Fruit fly (Drosophila melanogaster) whole organism, prepupa: Measurements from ENCODE around the gene nanos.
A peak's percentile ranks its signal among the peaks of the same experiment; 100 is the strongest.

Experiments
- CG10631 ChIP-seq: fragments of 200-800 bp; sonication (Bioruptor generic); optimal IDR thresholded peaks from 2 replicates; lab custom pipeline; 2016; ENCODE audit warnings: missing biosample characterization, missing genetic modification characterization
- CG10669 ChIP-seq: fragments of 200-800 bp; sonication (Bioruptor generic); optimal IDR thresholded peaks from 3 replicates; lab custom pipeline; 2018; ENCODE audit warnings: missing biosample characterization, mild to moderate bottlenecking, missing genetic modification characterization, moderate library complexity
- CG11762 ChIP-seq: fragments of 200-800 bp; sonication (Bioruptor generic); optimal IDR thresholded peaks from 3 replicates; lab custom pipeline; 2016; ENCODE audit warnings: missing biosample characterization, missing genetic modification characterization; ENCODE audit not compliant: insufficient read depth
- CG15336 ChIP-seq: fragments of 200-800 bp; sonication (Bioruptor generic); IDR thresholded peaks from 2 replicates; pipeline ENCODE4 v1.3.6; 2022; ENCODE audit warnings: missing biosample characterization, missing genetic modification characterization
- CG1621 ChIP-seq: fragments of 200-800 bp; sonication (Bioruptor generic); optimal IDR thresholded peaks from 3 replicates; lab custom pipeline; 2018; ENCODE audit warnings: missing biosample characterization, mild to moderate bottlenecking, missing genetic modification characterization
- CG16779 ChIP-seq: fragments of 200-800 bp; sonication (Bioruptor generic); optimal IDR thresholded peaks from 3 replicates; lab custom pipeline; 2017; ENCODE audit warnings: missing biosample characterization, mild to moderate bottlenecking, missing genetic modification characterization
- CG3032 ChIP-seq: fragments of 200-800 bp; optimal IDR thresholded peaks from 2 replicates; lab custom pipeline; 2019; ENCODE audit warnings: missing biosample characterization, mild to moderate bottlenecking, missing genetic modification characterization, moderate library complexity
- CG32006 ChIP-seq: fragments of 200-800 bp; sonication (Bioruptor generic); optimal IDR thresholded peaks from 3 replicates; lab custom pipeline; 2017; ENCODE audit warnings: missing biosample characterization, mild to moderate bottlenecking, missing genetic modification characterization
- CG3919 ChIP-seq: fragments of 200-800 bp; sonication (Bioruptor generic); optimal IDR thresholded peaks from 3 replicates; lab custom pipeline; 2016; ENCODE audit warnings: missing biosample characterization, missing genetic modification characterization
- CG4318 ChIP-seq: fragments of 200-800 bp; sonication (Bioruptor generic); optimal IDR thresholded peaks from 3 replicates; lab custom pipeline; 2017; ENCODE audit warnings: missing biosample characterization, mild to moderate bottlenecking, missing genetic modification characterization
- CG6163 ChIP-seq: fragments of 200-800 bp; sonication (Bioruptor generic); IDR thresholded peaks from 3 replicates; pipeline ENCODE4 v1.3.6; 2022; ENCODE audit warnings: missing biosample characterization, missing genetic modification characterization
- CG6808 ChIP-seq: fragments of 200-800 bp; sonication (Bioruptor generic); optimal IDR thresholded peaks from 3 replicates; lab custom pipeline; 2017; ENCODE audit warnings: missing biosample characterization, missing genetic modification characterization, mild to moderate bottlenecking, moderate library complexity, missing genetic modification reagents
- CG6854 ChIP-seq: fragments of 200-800 bp; sonication (Bioruptor generic); optimal IDR thresholded peaks from 2 replicates; lab custom pipeline; 2017; ENCODE audit warnings: missing biosample characterization, mild to moderate bottlenecking, missing genetic modification characterization
- CG7368 ChIP-seq: fragments of 200-800 bp; sonication (Bioruptor generic); optimal IDR thresholded peaks from 3 replicates; lab custom pipeline; 2016; ENCODE audit warnings: missing biosample characterization, missing genetic modification characterization
- CG8119 ChIP-seq: fragments of 200-800 bp; sonication (Bioruptor generic); IDR thresholded peaks from 3 replicates; pipeline ENCODE4 v1.3.6; 2022; ENCODE audit warnings: missing biosample characterization, missing genetic modification characterization
- CG8632 ChIP-seq: fragments of 200-800 bp; sonication (Bioruptor generic); optimal IDR thresholded peaks from 3 replicates; lab custom pipeline; 2016; ENCODE audit warnings: missing biosample characterization, missing genetic modification characterization
- Eip75B ChIP-seq: fragments of 200-800 bp; sonication (Bioruptor generic); optimal IDR thresholded peaks from 3 replicates; lab custom pipeline; 2016; ENCODE audit warnings: missing biosample characterization, missing genetic modification characterization
- Eip78C ChIP-seq: fragments of 200-800 bp; sonication (Bioruptor generic); peaks from one replicate; lab custom pipeline; 2016; ENCODE audit warnings: missing biosample characterization, missing genetic modification characterization
- Eip93F ChIP-seq: fragments of 200-800 bp; sonication (Bioruptor generic); optimal IDR thresholded peaks from 2 replicates; lab custom pipeline; 2016; ENCODE audit warnings: missing biosample characterization, mild to moderate bottlenecking, missing genetic modification characterization
- Ets96B ChIP-seq: fragments of 200-800 bp; optimal IDR thresholded peaks from 2 replicates; lab custom pipeline; 2019; ENCODE audit warnings: missing biosample characterization, mild to moderate bottlenecking, missing genetic modification characterization, moderate library complexity
- Hr38 ChIP-seq: sonication (Bioruptor generic); optimal IDR thresholded peaks from 2 replicates; lab custom pipeline; 2016; ENCODE audit warnings: missing biosample characterization, missing genetic modification characterization
- Hr39 ChIP-seq: fragments of 200-800 bp; sonication (Bioruptor generic); optimal IDR thresholded peaks from 2 replicates; lab custom pipeline; 2016; ENCODE audit warnings: missing biosample characterization, missing genetic modification characterization
- Hr4 ChIP-seq: fragments of 200-800 bp; sonication (Bioruptor generic); optimal IDR thresholded peaks from 3 replicates; lab custom pipeline; 2016; ENCODE audit warnings: missing biosample characterization, missing genetic modification characterization
- Lpt ChIP-seq: fragments of 200-800 bp; sonication (Bioruptor generic); optimal IDR thresholded peaks from 3 replicates; lab custom pipeline; 2016; ENCODE audit warnings: missing biosample characterization, missing genetic modification characterization
- Met ChIP-seq: fragments of 200-800 bp; sonication (Bioruptor generic); optimal IDR thresholded peaks from 3 replicates; lab custom pipeline; 2016; ENCODE audit warnings: missing biosample characterization, missing genetic modification characterization
- OdsH ChIP-seq: fragments of 200-800 bp; sonication (Bioruptor generic); optimal IDR thresholded peaks from 3 replicates; lab custom pipeline; 2016; ENCODE audit warnings: missing biosample characterization, missing genetic modification characterization
- Smox ChIP-seq: fragments of 200-800 bp; sonication (Bioruptor generic); optimal IDR thresholded peaks from 3 replicates; lab custom pipeline; 2016; ENCODE audit warnings: missing biosample characterization, missing genetic modification characterization
- Sox102F ChIP-seq: fragments of 200-800 bp; sonication (Bioruptor generic); optimal IDR thresholded peaks from 2 replicates; lab custom pipeline; 2016; ENCODE audit warnings: missing biosample characterization, mild to moderate bottlenecking, missing genetic modification characterization
- Sox14 ChIP-seq: fragments of 200-800 bp; sonication (Bioruptor generic); optimal IDR thresholded peaks from 3 replicates; lab custom pipeline; 2016; ENCODE audit warnings: missing biosample characterization, missing genetic modification characterization
- Sox15 ChIP-seq: fragments of 200-800 bp; sonication (Bioruptor generic); optimal IDR thresholded peaks from 3 replicates; lab custom pipeline; 2016; ENCODE audit warnings: missing biosample characterization, missing genetic modification characterization
- achi ChIP-seq: fragments of 200-800 bp; sonication (Bioruptor generic); optimal IDR thresholded peaks from 3 replicates; lab custom pipeline; 2016; ENCODE audit warnings: missing biosample characterization, missing genetic modification characterization
- acj6 ChIP-seq: fragments of 200-800 bp; sonication (Bioruptor generic); optimal IDR thresholded peaks from 3 replicates; lab custom pipeline; 2016; ENCODE audit warnings: missing biosample characterization, missing genetic modification characterization
- cyc ChIP-seq: fragments of 200-800 bp; sonication (Bioruptor generic); optimal IDR thresholded peaks from 3 replicates; lab custom pipeline; 2016; ENCODE audit warnings: missing biosample characterization, missing genetic modification characterization
- dac ChIP-seq: fragments of 200-800 bp; sonication (Bioruptor generic); optimal IDR thresholded peaks from 2 replicates; lab custom pipeline; 2017; ENCODE audit warnings: missing biosample characterization, mild to moderate bottlenecking, missing genetic modification characterization
- dsx ChIP-seq: fragments of 200-800 bp; optimal IDR thresholded peaks from 3 replicates; lab custom pipeline; 2019; ENCODE audit warnings: missing biosample characterization, mild to moderate bottlenecking, missing genetic modification characterization, moderate library complexity; ENCODE audit not compliant: poor library complexity, severe bottlenecking
- eg ChIP-seq: fragments of 200-800 bp; sonication (Bioruptor generic); IDR thresholded peaks from 3 replicates; pipeline ENCODE4 v1.3.6; 2022; ENCODE audit warnings: missing biosample characterization, missing genetic modification characterization
- esn ChIP-seq: fragments of 200-800 bp; sonication (Bioruptor generic); optimal IDR thresholded peaks from 2 replicates; lab custom pipeline; 2016; ENCODE audit warnings: missing biosample characterization, mild to moderate bottlenecking, missing genetic modification characterization, moderate library complexity
- fkh ChIP-seq: fragments of 200-800 bp; sonication (Bioruptor generic); optimal IDR thresholded peaks from 3 replicates; lab custom pipeline; 2017; ENCODE audit warnings: missing biosample characterization, mild to moderate bottlenecking, missing genetic modification characterization, moderate library complexity
- net ChIP-seq: fragments of 200-800 bp; sonication (Bioruptor generic); optimal IDR thresholded peaks from 3 replicates; lab custom pipeline; 2016; ENCODE audit warnings: missing biosample characterization, missing genetic modification characterization
- pdm3 ChIP-seq: fragments of 200-800 bp; sonication (Bioruptor generic); optimal IDR thresholded peaks from 3 replicates; lab custom pipeline; 2016; ENCODE audit warnings: missing biosample characterization, missing genetic modification characterization
- ss ChIP-seq, 2 experiments: fragments of 200-800 bp; sonication (Bioruptor generic); optimal IDR thresholded peaks; 2 replicates in 1 of 2; 3 replicates in 1 of 2; lab custom pipeline; 2017 to 2018; ENCODE audit warnings: mild to moderate bottlenecking in 2 of 2, missing biosample characterization in 2 of 2, missing genetic modification characterization in 2 of 2, moderate library complexity in 1 of 2
- svp ChIP-seq: fragments of 200-800 bp; sonication (Bioruptor generic); peaks from one replicate; lab custom pipeline; 2016; ENCODE audit warnings: missing biosample characterization, missing genetic modification characterization
- topi ChIP-seq: fragments of 200-800 bp; sonication (Bioruptor generic); optimal IDR thresholded peaks from 3 replicates; lab custom pipeline; 2016; ENCODE audit warnings: missing biosample characterization, missing genetic modification characterization
- vri ChIP-seq: fragments of 200-800 bp; sonication (Bioruptor generic); optimal IDR thresholded peaks from 3 replicates; lab custom pipeline; 2016; ENCODE audit warnings: missing biosample characterization, mild to moderate bottlenecking, missing genetic modification characterization

Gene nanos

DNA sequence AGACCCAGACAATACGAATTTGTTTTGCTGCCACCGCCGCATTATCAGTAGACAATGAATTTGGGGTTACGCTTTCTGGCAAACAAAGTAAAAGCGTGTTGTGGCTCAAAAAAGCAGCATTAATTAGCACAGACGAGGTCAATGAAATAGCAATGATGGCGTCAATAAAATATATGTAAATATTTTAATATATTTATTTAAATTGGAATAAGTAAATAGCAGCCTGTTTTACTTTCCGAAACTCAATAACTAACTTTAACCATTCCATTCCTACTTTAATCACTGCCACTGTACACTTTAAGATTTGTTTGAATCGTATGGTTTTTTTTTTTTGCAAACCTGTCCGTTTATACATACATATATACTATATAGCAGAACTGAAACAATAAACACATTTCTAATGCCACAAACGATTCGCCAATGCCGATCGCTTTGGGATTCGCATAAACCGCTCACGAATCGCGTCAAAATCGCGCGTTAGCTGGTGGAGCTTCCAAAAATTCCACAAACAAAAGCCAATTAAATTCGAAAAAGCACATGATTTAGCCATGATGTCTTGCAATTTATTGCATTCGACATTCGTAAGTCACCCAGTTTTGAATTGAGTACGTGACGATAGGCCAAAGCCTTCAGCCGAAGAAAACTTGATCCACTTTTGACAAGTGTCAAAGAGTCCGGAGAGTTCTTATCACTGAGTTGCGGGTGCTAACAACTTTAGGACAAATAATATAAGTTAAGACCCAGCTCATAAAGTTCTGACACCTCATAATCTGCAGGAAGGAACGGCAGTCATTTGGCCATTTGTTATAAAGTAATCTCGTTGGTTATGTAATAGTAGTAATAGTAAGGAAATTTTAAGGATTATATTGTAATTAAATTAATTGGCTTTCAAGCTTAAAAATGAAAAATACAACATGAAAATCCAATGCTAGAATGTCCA is 4.9 kb upstream of the nanos start (continued):
- no peak for TF ChIP-seq Sox14 (GFP tag; lab: Kevin White, UChicago)
- TF ChIP-seq Lpt (GFP tag; lab: Kevin White, UChicago): no peak
- peak; percentile 7 for TF ChIP-seq Smox
- no peak for TF ChIP-seq dsx
- no peak for TF ChIP-seq CG4318 (GFP tag; lab: Kevin White, UChicago)
- no peak for TF ChIP-seq acj6 (GFP tag; lab: Kevin White, UChicago)
- TF ChIP-seq CG8119 (GFP tag; lab: Robert Waterston, UW): peak; percentile 44; the same call in 2 of the 3 replicates
- TF ChIP-seq CG11762 (GFP tag; lab: Kevin White, UChicago): no peak
- peak; percentile 14 for TF ChIP-seq OdsH (GFP tag; lab: Kevin White, UChicago)

DNA sequence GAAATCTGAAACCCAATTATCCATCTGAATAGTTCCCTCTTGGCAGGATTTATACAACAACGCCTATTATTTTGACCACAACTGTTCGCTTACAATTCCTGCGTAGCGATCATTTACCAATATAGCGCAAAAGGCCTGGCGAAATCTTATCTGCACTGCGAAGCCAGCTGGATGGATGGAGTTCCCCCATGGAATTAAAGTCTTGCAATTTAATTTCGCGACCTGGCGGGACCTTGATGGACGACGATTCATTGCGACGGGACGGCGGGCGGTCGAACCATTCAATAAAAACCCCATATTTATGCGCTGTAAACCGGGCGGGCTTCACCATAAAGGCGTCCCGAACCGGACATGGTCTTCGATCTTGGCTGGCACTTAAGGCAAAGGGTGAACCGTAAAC is 4.2 kb upstream of the nanos start:
- peak; percentile 13 for TF ChIP-seq CG10669 (GFP tag; lab: Kevin White, UChicago)
- TF ChIP-seq Eip75B (GFP tag; lab: Kevin White, UChicago): peak; percentile 27
- TF ChIP-seq CG6163: peak; percentile 56; the same call in 1 of the 3 replicates
- peak; percentile 26 for TF ChIP-seq Ets96B (tag; lab: Kevin White, UChicago)
- peak; percentile 33 for TF ChIP-seq Hr4 (GFP tag; lab: Kevin White, UChicago)
- no peak for TF ChIP-seq ss (GFP tag; optimal IDR thresholded peaks at IDR 0.05; lab: Kevin White, UChicago)
- no peak for TF ChIP-seq fkh (GFP tag; lab: Kevin White, UChicago)
- peak; percentile 21 for TF ChIP-seq Hr39 (GFP tag; lab: Kevin White, UChicago)
- TF ChIP-seq CG1621 (tag; lab: Kevin White, UChicago): peak; percentile 2
- peak; percentile 33 for TF ChIP-seq CG6808 (GFP tag; lab: Kevin White, UChicago)
- TF ChIP-seq topi (GFP tag; lab: Kevin White, UChicago): peak; percentile 23
- TF ChIP-seq esn (GFP tag; lab: Kevin White, UChicago): peak; percentile 27
- TF ChIP-seq Eip93F (GFP tag; lab: Kevin White, UChicago): no peak
- TF ChIP-seq CG3032 (tag; lab: Kevin White, UChicago): peak; percentile 8
- peak; percentile 31 for TF ChIP-seq CG7368 (GFP tag; lab: Kevin White, UChicago)
- TF ChIP-seq CG11762 (GFP tag; lab: Kevin White, UChicago): no peak
- TF ChIP-seq CG10631 (GFP tag; lab: Kevin White, UChicago): no peak
- peak; percentile 25 for TF ChIP-seq CG32006 (GFP tag; lab: Kevin White, UChicago)
- no peak for TF ChIP-seq dac

dm6 chr3R:19153502-19153983 is 3.5 kb upstream of the nanos start, which contains the start of gene CG5835:
CG5835 (minus strand) TSS chr3R:19153686.
- peak; percentile 53; the same call in 1 of the 2 replicates for TF ChIP-seq CG15336 (GFP tag; lab: Robert Waterston, UW)
- peak; percentile 44 for TF ChIP-seq Hr4 (GFP tag; lab: Kevin White, UChicago)
- peak; percentile 65 for TF ChIP-seq vri (GFP tag; lab: Kevin White, UChicago)
- no peak for TF ChIP-seq CG16779 (tag; lab: Kevin White, UChicago)
- peak; percentile 43 for TF ChIP-seq pdm3 (GFP tag; lab: Kevin White, UChicago)
- peak; percentile 43 for TF ChIP-seq OdsH (GFP tag; lab: Kevin White, UChicago)
- peak; percentile 18 for TF ChIP-seq Hr39 (GFP tag; lab: Kevin White, UChicago)
- no peak for TF ChIP-seq cyc
- peak; percentile 60 for TF ChIP-seq esn (GFP tag; lab: Kevin White, UChicago)
- TF ChIP-seq CG3032 (tag; lab: Kevin White, UChicago): no peak
- TF ChIP-seq svp (GFP tag; lab: Kevin White, UChicago): peak; percentile 67
- 0 out of 3 replicates have a peak, but pooled peaks have one; percentile 34 for TF ChIP-seq eg (GFP tag; lab: Robert Waterston, UW)
- TF ChIP-seq CG8632 (GFP tag; lab: Kevin White, UChicago): peak; percentile 24
- peak; percentile 70 for TF ChIP-seq CG6854 (GFP tag; lab: Kevin White, UChicago)
- TF ChIP-seq Hr38 (GFP tag; lab: Kevin White, UChicago): no peak
- TF ChIP-seq CG10631 (GFP tag; lab: Kevin White, UChicago): peak; percentile 36
- TF ChIP-seq Eip78C: peak; percentile 64
- peak; percentile 28 for TF ChIP-seq Eip75B (GFP tag; lab: Kevin White, UChicago)
- peak; percentile 10 for TF ChIP-seq acj6 (GFP tag; lab: Kevin White, UChicago)
- peak; percentile 42 for TF ChIP-seq Met (GFP tag; lab: Kevin White, UChicago)
- TF ChIP-seq CG3919 (GFP tag; lab: Kevin White, UChicago): peak; percentile 32
- TF ChIP-seq CG1621 (tag; lab: Kevin White, UChicago): peak; percentile 55
- TF ChIP-seq Sox102F (GFP tag; lab: Kevin White, UChicago): peak; percentile 29
- peak; percentile 44; the same call in 1 of the 3 replicates for TF ChIP-seq CG6163
- peak; percentile 13 for TF ChIP-seq achi (GFP tag; lab: Kevin White, UChicago)
- TF ChIP-seq net (GFP tag; lab: Kevin White, UChicago): peak; percentile 8
- no peak for TF ChIP-seq Sox15 (GFP tag; lab: Kevin White, UChicago)
- no peak for TF ChIP-seq dsx
